Fruit fly (Drosophila melanogaster) whole organism, embryonic: ENCODE results near the gene ninaE.

Experiments used
- Atf3 ChIP-seq: fragments of 200-800 bp; sonication (Bioruptor generic); optimal IDR thresholded peaks from 3 replicates; lab custom pipeline; 2016; ENCODE audit warnings: missing biosample characterization, missing genetic modification characterization
- Blimp-1 ChIP-seq: fragments of 200-800 bp; sonication (Bioruptor generic); optimal IDR thresholded peaks from 3 replicates; lab custom pipeline; 2018; ENCODE audit warnings: missing biosample characterization, missing genetic modification characterization, mild to moderate bottlenecking, moderate library complexity, missing genetic modification reagents
- CG12659 ChIP-seq: fragments of 200-800 bp; sonication (Bioruptor generic); optimal IDR thresholded peaks from 3 replicates; lab custom pipeline; 2017; ENCODE audit warnings: mild to moderate bottlenecking, missing biosample characterization, missing genetic modification reagents, missing genetic modification characterization
- CG14667 ChIP-seq: fragments of 200-800 bp; sonication (Bioruptor generic); IDR thresholded peaks from 2 replicates; pipeline ENCODE4 v1.3.6; 2022; ENCODE audit warnings: missing biosample characterization, missing genetic modification characterization
- CG1792 ChIP-seq: fragments of 200-800 bp; sonication (Bioruptor generic); optimal IDR thresholded peaks from 2 replicates; lab custom pipeline; 2016; ENCODE audit warnings: missing biosample characterization, missing genetic modification characterization
- CG2712 ChIP-seq: fragments of 200-800 bp; optimal IDR thresholded peaks from 3 replicates; lab custom pipeline; 2019; ENCODE audit warnings: missing biosample characterization, mild to moderate bottlenecking, missing genetic modification characterization, moderate library complexity
- CG2875 ChIP-seq: fragments of 200-800 bp; sonication (Bioruptor generic); optimal IDR thresholded peaks from 2 replicates; lab custom pipeline; 2017; ENCODE audit warnings: missing biosample characterization, mild to moderate bottlenecking, missing genetic modification characterization, missing genetic modification reagents
- CG3407 ChIP-seq: fragments of 200-800 bp; sonication (Bioruptor generic); optimal IDR thresholded peaks from 2 replicates; lab custom pipeline; 2018; ENCODE audit warnings: missing biosample characterization, mild to moderate bottlenecking, missing genetic modification characterization
- CG34376 ChIP-seq: fragments of 200-800 bp; sonication (Bioruptor generic); optimal IDR thresholded peaks from 2 replicates; lab custom pipeline; 2018; ENCODE audit warnings: missing biosample characterization, mild to moderate bottlenecking, missing genetic modification characterization
- CG42726 ChIP-seq: fragments of 200-800 bp; sonication (Bioruptor generic); IDR thresholded peaks from 2 replicates; pipeline ENCODE4 v1.3.6; 2022; ENCODE audit warnings: missing biosample characterization, missing genetic modification characterization; ENCODE audit not compliant: partially characterized antibody
- CG6813 ChIP-seq: fragments of 200-800 bp; sonication (Bioruptor generic); optimal IDR thresholded peaks from 2 replicates; lab custom pipeline; 2017; ENCODE audit warnings: missing biosample characterization, missing genetic modification characterization, mild to moderate bottlenecking, moderate library complexity, missing genetic modification reagents
- CG6854 ChIP-seq: fragments of 200-800 bp; sonication (Bioruptor generic); optimal IDR thresholded peaks from 3 replicates; lab custom pipeline; 2017; ENCODE audit warnings: missing biosample characterization, mild to moderate bottlenecking, missing genetic modification characterization
- CG7357 ChIP-seq: fragments of 200-800 bp; sonication (Bioruptor generic); IDR thresholded peaks from 3 replicates; pipeline ENCODE4 v1.3.6; 2022; ENCODE audit warnings: missing biosample characterization, missing genetic modification characterization
- CG9609 ChIP-seq: fragments of 200-800 bp; sonication (Bioruptor generic); optimal IDR thresholded peaks from 3 replicates; lab custom pipeline; 2016; ENCODE audit warnings: missing biosample characterization, missing genetic modification characterization
- Dp ChIP-seq: fragments of 200-800 bp; sonication (Bioruptor generic); optimal IDR thresholded peaks from 2 replicates; lab custom pipeline; 2018; ENCODE audit warnings: missing biosample characterization, mild to moderate bottlenecking, missing genetic modification characterization, moderate library complexity
- Hey ChIP-seq: fragments of 200-800 bp; sonication (Bioruptor generic); optimal IDR thresholded peaks from 3 replicates; lab custom pipeline; 2018; ENCODE audit warnings: missing biosample characterization, mild to moderate bottlenecking, missing genetic modification characterization
- MBD-R2 ChIP-seq: fragments of 200-800 bp; sonication (Bioruptor generic); IDR thresholded peaks from 2 replicates; pipeline ENCODE4 v1.3.6; 2022; ENCODE audit warnings: missing biosample characterization, missing genetic modification characterization
- Meics ChIP-seq: fragments of 200-800 bp; sonication (Bioruptor generic); optimal IDR thresholded peaks from 2 replicates; lab custom pipeline; 2017; ENCODE audit warnings: missing biosample characterization, mild to moderate bottlenecking, missing genetic modification characterization
- Neu2 ChIP-seq: fragments of 200-800 bp; sonication (Bioruptor generic); optimal IDR thresholded peaks from 3 replicates; lab custom pipeline; 2016; ENCODE audit warnings: missing biosample characterization, missing genetic modification characterization, borderline replicate concordance
- Six4 ChIP-seq: fragments of 200-800 bp; sonication (Bioruptor generic); optimal IDR thresholded peaks from 2 replicates; lab custom pipeline; 2016; ENCODE audit warnings: missing biosample characterization, missing genetic modification characterization
- Sox102F ChIP-seq: fragments of 200-800 bp; sonication (Bioruptor generic); optimal IDR thresholded peaks from 2 replicates; lab custom pipeline; 2018; ENCODE audit warnings: missing biosample characterization, mild to moderate bottlenecking, missing genetic modification characterization, moderate library complexity
- Taf1 ChIP-seq: fragments of 200-800 bp; sonication (Bioruptor generic); IDR thresholded peaks from 2 replicates; pipeline ENCODE4 v1.3.6; 2022; ENCODE audit warnings: missing biosample characterization, missing genetic modification characterization
- bbx ChIP-seq: fragments of 200-800 bp; sonication (Bioruptor generic); IDR thresholded peaks from 2 replicates; pipeline ENCODE4 v1.3.6; 2022; ENCODE audit warnings: missing biosample characterization, missing genetic modification characterization; ENCODE audit not compliant: partially characterized antibody
- chm ChIP-seq: fragments of 200-800 bp; sonication (Bioruptor generic); IDR thresholded peaks from 2 replicates; pipeline ENCODE4 v1.3.6; 2022; ENCODE audit warnings: missing biosample characterization, missing genetic modification characterization
- cwo ChIP-seq: fragments of 200-800 bp; sonication (Bioruptor generic); optimal IDR thresholded peaks from 3 replicates; lab custom pipeline; 2017; ENCODE audit warnings: missing biosample characterization, missing genetic modification characterization, mild to moderate bottlenecking, moderate library complexity, missing genetic modification reagents
- dmrt99B ChIP-seq: fragments of 200-800 bp; sonication (Bioruptor generic); optimal IDR thresholded peaks from 2 replicates; lab custom pipeline; 2018; ENCODE audit warnings: missing biosample characterization, mild to moderate bottlenecking, missing genetic modification characterization, moderate library complexity
- dpn ChIP-seq, 2 experiments: fragments of 200-800 bp; sonication (Bioruptor generic); optimal IDR thresholded peaks; 3 replicates each; lab custom pipeline; 2016; ENCODE audit warnings: missing biosample characterization in 2 of 2, missing genetic modification characterization in 2 of 2
- dysf ChIP-seq: fragments of 200-800 bp; sonication (Bioruptor generic); IDR thresholded peaks from 3 replicates; pipeline ENCODE4 v1.3.6; 2022; ENCODE audit warnings: missing biosample characterization, missing genetic modification characterization
- fu2 ChIP-seq: fragments of 200-800 bp; sonication (Bioruptor generic); optimal IDR thresholded peaks from 2 replicates; lab custom pipeline; 2016; ENCODE audit warnings: missing biosample characterization, missing genetic modification characterization
- gcm ChIP-seq: fragments of 200-800 bp; sonication (Bioruptor generic); optimal IDR thresholded peaks from 2 replicates; lab custom pipeline; 2019; ENCODE audit warnings: missing biosample characterization, mild to moderate bottlenecking, missing genetic modification characterization, moderate library complexity
- gem ChIP-seq: fragments of 200-800 bp; sonication (Bioruptor generic); optimal IDR thresholded peaks from 2 replicates; lab custom pipeline; 2019; ENCODE audit warnings: missing biosample characterization, mild to moderate bottlenecking, missing genetic modification characterization, moderate library complexity
- her ChIP-seq: fragments of 200-800 bp; sonication (Bioruptor generic); optimal IDR thresholded peaks from 2 replicates; lab custom pipeline; 2016; ENCODE audit warnings: missing biosample characterization, missing genetic modification characterization
- kay ChIP-seq: fragments of 200-800 bp; sonication (Bioruptor generic); optimal IDR thresholded peaks from 2 replicates; lab custom pipeline; 2016; ENCODE audit warnings: missing biosample characterization, missing genetic modification characterization
- kni ChIP-seq: fragments of 200-800 bp; sonication (Bioruptor generic); optimal IDR thresholded peaks from 3 replicates; lab custom pipeline; 2017; ENCODE audit warnings: mild to moderate bottlenecking, missing biosample characterization, missing genetic modification reagents, missing genetic modification characterization
- mirr ChIP-seq: fragments of 200-800 bp; sonication (Bioruptor generic); optimal IDR thresholded peaks from 3 replicates; lab custom pipeline; 2018; ENCODE audit warnings: missing biosample characterization, mild to moderate bottlenecking, missing genetic modification characterization
- pnt ChIP-seq: fragments of 200-800 bp; sonication (Bioruptor generic); optimal IDR thresholded peaks from 3 replicates; lab custom pipeline; 2016; ENCODE audit warnings: missing biosample characterization, missing genetic modification characterization
- ranshi ChIP-seq: fragments of 200-800 bp; sonication (Bioruptor generic); IDR thresholded peaks from 2 replicates; pipeline ENCODE4 v1.3.6; 2022; ENCODE audit warnings: missing biosample characterization, missing genetic modification characterization
- repo ChIP-seq: fragments of 200-800 bp; sonication (Bioruptor generic); optimal IDR thresholded peaks from 2 replicates; lab custom pipeline; 2016; ENCODE audit warnings: missing biosample characterization, missing genetic modification characterization
- rib ChIP-seq: fragments of 200-800 bp; sonication (Bioruptor generic); IDR thresholded peaks from 2 replicates; pipeline ENCODE4 v1.3.6; 2022; ENCODE audit warnings: missing biosample characterization, missing genetic modification characterization
- ro ChIP-seq: fragments of 200-800 bp; sonication (Bioruptor generic); IDR thresholded peaks from 2 replicates; pipeline ENCODE4 v1.3.6; 2022; ENCODE audit warnings: missing biosample characterization, missing genetic modification characterization
- run ChIP-seq: fragments of 200-800 bp; sonication (Bioruptor generic); optimal IDR thresholded peaks from 3 replicates; lab custom pipeline; 2018; ENCODE audit warnings: missing biosample characterization, mild to moderate bottlenecking, missing genetic modification characterization
- sd ChIP-seq: fragments of 200-800 bp; sonication (Bioruptor generic); optimal IDR thresholded peaks from 3 replicates; lab custom pipeline; 2018; ENCODE audit warnings: missing biosample characterization, mild to moderate bottlenecking, missing genetic modification characterization, moderate library complexity
- sens ChIP-seq: fragments of 200-800 bp; sonication (Bioruptor generic); peaks from one replicate; lab custom pipeline; 2016; ENCODE audit warnings: missing biosample characterization, missing genetic modification characterization
- sima ChIP-seq: fragments of 200-800 bp; sonication (Bioruptor generic); optimal IDR thresholded peaks from 2 replicates; lab custom pipeline; 2016; ENCODE audit warnings: missing biosample characterization, missing genetic modification characterization
- sisA ChIP-seq: fragments of 200-800 bp; sonication (Bioruptor generic); IDR thresholded peaks from 2 replicates; pipeline ENCODE4 v1.3.6; 2022; ENCODE audit warnings: missing biosample characterization, missing genetic modification characterization
- slbo ChIP-seq: fragments of 200-800 bp; sonication (Bioruptor generic); IDR thresholded peaks from 2 replicates; pipeline ENCODE4 v1.3.6; 2022; ENCODE audit warnings: missing biosample characterization, missing genetic modification characterization
- slp2 ChIP-seq: fragments of 200-800 bp; sonication (Bioruptor generic); optimal IDR thresholded peaks from 2 replicates; lab custom pipeline; 2016; ENCODE audit warnings: missing biosample characterization, missing genetic modification characterization
- trh ChIP-seq: fragments of 200-800 bp; sonication (Bioruptor generic); optimal IDR thresholded peaks from 2 replicates; lab custom pipeline; 2016; ENCODE audit warnings: missing biosample characterization, missing genetic modification characterization
- tx ChIP-seq: fragments of 200-800 bp; sonication (Bioruptor generic); optimal IDR thresholded peaks from 2 replicates; lab custom pipeline; 2016; ENCODE audit warnings: missing biosample characterization, missing genetic modification characterization
- vfl ChIP-seq: fragments of 200-800 bp; sonication (Bioruptor generic); optimal IDR thresholded peaks from 2 replicates; lab custom pipeline; 2016; ENCODE audit warnings: missing biosample characterization, missing genetic modification characterization
- zen ChIP-seq: fragments of 200-800 bp; sonication (Bioruptor generic); optimal IDR thresholded peaks from 3 replicates; lab custom pipeline; 2018; ENCODE audit warnings: missing biosample characterization, mild to moderate bottlenecking, missing genetic modification characterization, moderate library complexity

The ninaE gene

dm6 chr3R:19836687-19837086 is 51.3 kb downstream of the ninaE start, which contains the start of gene bnl (continued):
- no peak for TF ChIP-seq pnt (GFP tag; lab: Kevin White, UChicago)
- no peak for TF ChIP-seq tx (GFP tag; lab: Kevin White, UChicago)
- TF ChIP-seq CG12659: peak; percentile 13
- no peak for TF ChIP-seq sisA (GFP tag; lab: Robert Waterston, UW)
- TF ChIP-seq Blimp-1 (GFP tag; lab: Kevin White, UChicago): peak; percentile 24
- TF ChIP-seq chm (GFP tag; lab: Robert Waterston, UW): peak; percentile 84
- TF ChIP-seq Atf3 (GFP tag; lab: Kevin White, UChicago): peak; percentile 27
- TF ChIP-seq CG6813 (GFP tag; lab: Kevin White, UChicago): peak; percentile 46
- TF ChIP-seq CG1792: no peak
- TF ChIP-seq her (GFP tag; lab: Kevin White, UChicago): peak; percentile 69
- TF ChIP-seq bbx (GFP tag; lab: Robert Waterston, UW): peak; percentile 76
- TF ChIP-seq CG14667 (GFP tag; lab: Robert Waterston, UW): no peak
- peak; percentile 44 for TF ChIP-seq repo (GFP tag; lab: Kevin White, UChicago)
- peak; percentile 15 for TF ChIP-seq CG2875
- TF ChIP-seq Meics (GFP tag; lab: Kevin White, UChicago): peak; percentile 44
- TF ChIP-seq trh (GFP tag; lab: Kevin White, UChicago): no peak
- TF ChIP-seq ranshi (GFP tag; lab: Robert Waterston, UW): peak; percentile 24; the same call in 1 of the 2 replicates
- TF ChIP-seq dmrt99B (tag; lab: Kevin White, UChicago): peak; percentile 23
- peak; percentile 46; the same call in 1 of the 3 replicates for TF ChIP-seq dysf (GFP tag; lab: Robert Waterston, UW)
- peak; percentile 21 for TF ChIP-seq Neu2 (GFP tag; lab: Kevin White, UChicago)
- no peak for TF ChIP-seq dpn (GFP tag; optimal IDR thresholded peaks at IDR 0.05; lab: Kevin White, UChicago)
- TF ChIP-seq Taf1 (GFP tag; lab: Robert Waterston, UW): no peak
- TF ChIP-seq MBD-R2 (GFP tag; lab: Robert Waterston, UW): peak; percentile 22; the same call in 1 of the 2 replicates
- peak; percentile 17 for TF ChIP-seq zen
- TF ChIP-seq CG3407 (GFP tag; lab: Kevin White, UChicago): no peak
- TF ChIP-seq kni (GFP tag; lab: Kevin White, UChicago): peak; percentile 78
- TF ChIP-seq fu2 (GFP tag; lab: Kevin White, UChicago): no peak
- TF ChIP-seq slp2 (GFP tag; lab: Kevin White, UChicago): peak; percentile 23
- TF ChIP-seq kay: no peak
- no peak for TF ChIP-seq CG9609
- TF ChIP-seq CG42726 (GFP tag; lab: Robert Waterston, UW): no peak; the same call in 1 of the 2 replicates
- no peak for TF ChIP-seq Sox102F (GFP tag; lab: Kevin White, UChicago)
- TF ChIP-seq sens (GFP tag; lab: Kevin White, UChicago): peak; percentile 90
- TF ChIP-seq Six4: no peak
- 0 out of 3 replicates have a peak, but pooled peaks have one; percentile 20 for TF ChIP-seq CG7357 (GFP tag; lab: Robert Waterston, UW)
- TF ChIP-seq CG34376 (GFP tag; lab: Kevin White, UChicago): peak; percentile 61
- TF ChIP-seq sima (GFP tag; lab: Kevin White, UChicago): no peak
- peak; percentile 83 for TF ChIP-seq mirr (GFP tag; lab: Kevin White, UChicago)
- TF ChIP-seq slbo (GFP tag; lab: Robert Waterston, UW): no peak
- TF ChIP-seq rib (GFP tag; lab: Robert Waterston, UW): peak; percentile 69
- TF ChIP-seq sd (tag; lab: Kevin White, UChicago): peak; percentile 62
- no peak for TF ChIP-seq ro (GFP tag; lab: Robert Waterston, UW)
- TF ChIP-seq cwo (GFP tag; lab: Kevin White, UChicago): peak; percentile 85
- TF ChIP-seq vfl (GFP tag; lab: Kevin White, UChicago): peak; percentile 32
- peak; percentile 36 for TF ChIP-seq run
- TF ChIP-seq gem (tag; lab: Kevin White, UChicago): no peak
- peak; percentile 50 for TF ChIP-seq CG2712 (tag; lab: Kevin White, UChicago)
- no peak for TF ChIP-seq Dp (GFP tag; lab: Kevin White, UChicago)
- peak; percentile 77 for TF ChIP-seq gcm (GFP tag; lab: Kevin White, UChicago)
- TF ChIP-seq CG6854 (GFP tag; lab: Kevin White, UChicago): peak; percentile 23
- peak; percentile 31 for TF ChIP-seq Hey (tag; lab: Kevin White, UChicago)
